Worm (Caenorhabditis elegans): ENCODE results near the gene grl-29.
A peak's percentile ranks its signal among the peaks of the same experiment; 100 is the strongest.

grl-29 gene

DNA sequence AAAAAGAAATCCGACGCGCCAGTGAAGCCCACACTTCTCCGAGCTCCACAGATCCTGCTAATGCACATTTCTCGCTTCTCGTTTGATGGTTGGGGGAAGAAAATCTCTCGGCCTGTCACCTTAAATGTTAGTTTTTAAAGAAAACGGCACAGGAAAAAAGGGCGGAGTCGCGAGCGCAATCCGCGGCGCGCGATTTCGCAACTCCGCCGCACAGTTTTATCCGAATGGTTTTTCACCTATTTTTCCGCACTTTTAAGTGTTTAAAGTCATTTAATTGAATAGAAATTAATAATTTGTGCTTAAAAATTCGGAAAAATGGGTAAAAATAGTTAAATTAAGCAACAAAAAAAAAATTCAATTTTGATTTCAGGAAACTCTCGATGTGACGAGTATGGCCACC is 32.6 kb upstream of the grl-29 start (continued):
- peak; percentile 11 for TF ChIP-seq unc-86 (tag; optimal IDR thresholded peaks at IDR 0.05)
- TF ChIP-seq ceh-6 (GFP tag; optimal IDR thresholded peaks at IDR 0.05): peak; percentile 39
- no peak for TF ChIP-seq elt-4 (tag; optimal IDR thresholded peaks at IDR 0.05)
- peak; percentile 73 for TF ChIP-seq sox-4 (tag; optimal IDR thresholded peaks at IDR 0.05)
- peak; percentile 18 for TF ChIP-seq K02D7.2 (tag; optimal IDR thresholded peaks at IDR 0.05)
- TF ChIP-seq sdc-2 (tag; optimal IDR thresholded peaks at IDR 0.05): peak; percentile 19
- TF ChIP-seq pax-1 (tag; optimal IDR thresholded peaks at IDR 0.05): no peak
- TF ChIP-seq unc-3 (GFP tag; conservative IDR thresholded peaks at IDR 0.05): 0 out of 2 replicates have a peak, but pooled peaks have one; percentile 38
- peak; percentile 55 for TF ChIP-seq unc-3 (tag; optimal IDR thresholded peaks at IDR 0.05)
- peak; percentile 74 for TF ChIP-seq tbx-2 (tag; optimal IDR thresholded peaks at IDR 0.05)
- TF ChIP-seq ceh-48 (tag; optimal IDR thresholded peaks at IDR 0.05): peak; percentile 34
- no peak for TF ChIP-seq ceh-22 (tag; optimal IDR thresholded peaks at IDR 0.05)
- no peak for TF ChIP-seq unc-55 (GFP tag; optimal IDR thresholded peaks at IDR 0.05)
- TF ChIP-seq zip-5 (tag; optimal IDR thresholded peaks at IDR 0.05): peak; percentile 16
- TF ChIP-seq ceh-34 (tag; optimal IDR thresholded peaks at IDR 0.05): peak; percentile 74
- peak; percentile 70 for TF ChIP-seq che-1 (tag; optimal IDR thresholded peaks at IDR 0.05)
- no peak for TF ChIP-seq ama-1 (optimal IDR thresholded peaks at IDR 0.05)
- no peak for TF ChIP-seq ets-4 (tag; optimal IDR thresholded peaks at IDR 0.05)
- TF ChIP-seq hlh-30 (tag; optimal IDR thresholded peaks at IDR 0.05; ENCODE audit: insufficient read depth): no peak
- no peak for TF ChIP-seq nhr-11 (tag; optimal IDR thresholded peaks at IDR 0.05)
- peak; percentile 33 for TF ChIP-seq fkh-6 (tag; optimal IDR thresholded peaks at IDR 0.05)
- no peak for TF ChIP-seq hlh-8 (tag; optimal IDR thresholded peaks at IDR 0.05)
- no peak for TF ChIP-seq lim-6 (tag; optimal IDR thresholded peaks at IDR 0.05)

- TF ChIP-seq F13H6.1 (tag; optimal IDR thresholded peaks at IDR 0.05) (no peak), ceh-18 (tag; optimal IDR thresholded peaks at IDR 0.05) (no peak), ceh-14 (tag; optimal IDR thresholded peaks at IDR 0.05) (no peak), fkh-10 (GFP tag; optimal IDR thresholded peaks at IDR 0.05) (no peak), nfya-1 (tag; optimal IDR thresholded peaks at IDR 0.05) (peak; percentile 14), nhr-11 (tag; optimal IDR thresholded peaks at IDR 0.05) (no peak), hlh-13 (GFP tag; optimal IDR thresholded peaks at IDR 0.05) (no peak)
These were observed 31.1 kb upstream of the grl-29 start, which contains the start of the genes rpl-11.1 and T22F3.2 for ce11 chrV:3586014-3586689. TSS of gene rpl-11.1 (minus strand) at chrV:3586064. TSS of gene T22F3.2 (plus strand) at chrV:3586639.

ce11 chrV:3585011-3585410 is 30.0 kb upstream of the grl-29 start:
- no peak for TF ChIP-seq ceh-14 (tag; optimal IDR thresholded peaks at IDR 0.05)
- TF ChIP-seq Y22D7AL.16 (tag; optimal IDR thresholded peaks at IDR 0.05): no peak
- no peak for TF ChIP-seq pag-3 (tag; optimal IDR thresholded peaks at IDR 0.05; ENCODE audit: borderline replicate concordance)
- TF ChIP-seq pax-1 (tag; optimal IDR thresholded peaks at IDR 0.05): no peak
- no peak for TF ChIP-seq ceh-18 (tag; optimal IDR thresholded peaks at IDR 0.05)
- TF ChIP-seq ceh-6 (GFP tag; optimal IDR thresholded peaks at IDR 0.05): no peak

- TF ChIP-seq F13H6.1 (tag; optimal IDR thresholded peaks at IDR 0.05): no peak
- TF ChIP-seq ama-1 (optimal IDR thresholded peaks at IDR 0.05): no peak
- TF ChIP-seq ceh-24 (tag; optimal IDR thresholded peaks at IDR 0.05): no peak
- no peak for TF ChIP-seq hlh-15 (tag; optimal IDR thresholded peaks at IDR 0.05)
- no peak for TF ChIP-seq mec-3 (tag; optimal IDR thresholded peaks at IDR 0.05; ENCODE audit: borderline replicate concordance)
- no peak for TF ChIP-seq pros-1 (tag; optimal IDR thresholded peaks at IDR 0.05)
These were observed 28.6 kb upstream of the grl-29 start for ce11 chrV:3583622-3584021.

DNA sequence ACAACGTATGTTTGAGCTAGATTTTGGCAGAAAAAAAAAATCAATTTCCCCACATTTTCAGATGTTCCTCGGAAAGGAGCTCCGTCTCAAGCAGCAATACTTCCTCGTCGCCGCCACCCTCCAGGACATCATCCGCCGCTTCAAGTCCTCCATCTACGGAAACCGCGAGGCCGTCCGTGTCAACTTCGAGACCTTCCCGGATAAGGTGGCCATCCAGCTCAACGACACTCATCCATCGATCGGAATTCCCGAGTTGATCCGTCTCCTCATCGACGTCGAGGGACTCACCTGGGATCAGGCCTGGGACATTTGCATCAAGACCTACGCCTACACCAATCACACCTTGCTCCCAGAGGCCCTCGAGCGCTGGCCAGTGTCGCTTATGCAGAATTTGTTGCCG is 27.6 kb upstream of the grl-29 start:
- TF ChIP-seq nfya-1 (tag; optimal IDR thresholded peaks at IDR 0.05) (no peak), nhr-11 (tag; optimal IDR thresholded peaks at IDR 0.05) (no peak), ceh-19 (GFP tag; optimal IDR thresholded peaks at IDR 0.05) (no peak), sox-2 (GFP tag; IDR thresholded peaks at IDR 0.05) (no peak), Y22D7AL.16 (tag; optimal IDR thresholded peaks at IDR 0.05) (no peak), elt-4 (tag; optimal IDR thresholded peaks at IDR 0.05) (no peak), ceh-6 (GFP tag; optimal IDR thresholded peaks at IDR 0.05) (no peak), ztf-16 (tag; optimal IDR thresholded peaks at IDR 0.05) (no peak), ceh-34 (tag; optimal IDR thresholded peaks at IDR 0.05) (no peak)

Data from whole organism, late embryonic.